Fruit fly (Drosophila melanogaster) whole organism, embryonic: ENCODE results near the gene her.
A peak's percentile ranks its signal among the peaks of the same experiment; 100 is the strongest.

ENCODE experiments used
- Atf6 ChIP-seq: fragments of 200-800 bp; sonication (Bioruptor generic); IDR thresholded peaks from 2 replicates; pipeline ENCODE4 v1.3.6; 2022; ENCODE audit warnings: missing biosample characterization, missing genetic modification characterization
- CG10209 ChIP-seq: fragments of 200-800 bp; sonication (Bioruptor generic); optimal IDR thresholded peaks from 3 replicates; lab custom pipeline; 2017; ENCODE audit warnings: missing biosample characterization, mild to moderate bottlenecking, missing genetic modification characterization, missing genetic modification reagents
- CG10267 ChIP-seq: fragments of 200-800 bp; sonication (Bioruptor generic); optimal IDR thresholded peaks from 2 replicates; lab custom pipeline; 2018; ENCODE audit warnings: missing biosample characterization, mild to moderate bottlenecking, missing genetic modification characterization, moderate library complexity
- CG10959 ChIP-seq: fragments of 200-800 bp; sonication (Bioruptor generic); IDR thresholded peaks from 2 replicates; pipeline ENCODE4 v1.3.6; 2022; ENCODE audit warnings: missing biosample characterization, missing genetic modification characterization
- CG11085 ChIP-seq: fragments of 200-800 bp; sonication (Bioruptor generic); IDR thresholded peaks from 2 replicates; pipeline ENCODE4 v1.3.6; 2022; ENCODE audit warnings: missing biosample characterization, missing genetic modification characterization
- CG11560 ChIP-seq: fragments of 200-800 bp; sonication (Bioruptor generic); IDR thresholded peaks from 3 replicates; pipeline ENCODE4 v1.3.6; 2022; ENCODE audit warnings: missing biosample characterization, missing genetic modification characterization
- CG12942 ChIP-seq: fragments of 200-800 bp; sonication (Bioruptor generic); optimal IDR thresholded peaks from 3 replicates; lab custom pipeline; 2016; ENCODE audit warnings: missing biosample characterization, missing genetic modification characterization
- CG14860 ChIP-seq: fragments of 200-800 bp; sonication (Bioruptor generic); IDR thresholded peaks from 3 replicates; pipeline ENCODE4 v1.3.6; 2022; ENCODE audit warnings: missing biosample characterization, missing genetic modification characterization; ENCODE audit not compliant: partially characterized antibody
- CG15269 ChIP-seq: fragments of 200-800 bp; sonication (Bioruptor generic); optimal IDR thresholded peaks from 2 replicates; lab custom pipeline; 2018; ENCODE audit warnings: missing biosample characterization, mild to moderate bottlenecking, missing genetic modification characterization, moderate library complexity
- CG1603 ChIP-seq: fragments of 200-800 bp; sonication (Bioruptor generic); optimal IDR thresholded peaks from 2 replicates; lab custom pipeline; 2019; ENCODE audit warnings: missing biosample characterization, mild to moderate bottlenecking, missing genetic modification characterization, moderate library complexity
- CG16779 ChIP-seq: fragments of 200-800 bp; sonication (Bioruptor generic); IDR thresholded peaks from 2 replicates; pipeline ENCODE4 v1.3.6; 2022; ENCODE audit warnings: missing biosample characterization, missing genetic modification characterization
- CG16815 ChIP-seq: fragments of 200-800 bp; sonication (Bioruptor generic); optimal IDR thresholded peaks from 3 replicates; lab custom pipeline; 2017; ENCODE audit warnings: missing biosample characterization, mild to moderate bottlenecking, missing genetic modification characterization
- CG17361 ChIP-seq: fragments of 200-800 bp; sonication (Bioruptor generic); IDR thresholded peaks from 3 replicates; pipeline ENCODE4 v1.3.6; 2022; ENCODE audit warnings: missing biosample characterization, missing genetic modification characterization
- CG31441 ChIP-seq: fragments of 200-800 bp; sonication (Bioruptor generic); IDR thresholded peaks from 2 replicates; pipeline ENCODE4 v1.3.6; 2022; ENCODE audit warnings: missing biosample characterization, missing genetic modification characterization
- CG32532 ChIP-seq: fragments of 200-800 bp; sonication (Bioruptor generic); IDR thresholded peaks from 2 replicates; pipeline ENCODE4 v1.3.6; 2022; ENCODE audit warnings: missing biosample characterization, missing genetic modification characterization
- CG32772 ChIP-seq: fragments of 200-800 bp; sonication (Bioruptor generic); IDR thresholded peaks from 2 replicates; pipeline ENCODE4 v1.3.6; 2022; ENCODE audit warnings: missing biosample characterization, missing genetic modification characterization
- CG3995 ChIP-seq: fragments of 200-800 bp; sonication (Bioruptor generic); optimal IDR thresholded peaks from 3 replicates; lab custom pipeline; 2016; ENCODE audit warnings: missing biosample characterization, missing genetic modification characterization
- CG4328 ChIP-seq: fragments of 200-800 bp; sonication (Bioruptor generic); optimal IDR thresholded peaks from 3 replicates; lab custom pipeline; 2017; ENCODE audit warnings: missing biosample characterization, missing genetic modification reagents, missing genetic modification characterization
- CG7372 ChIP-seq: fragments of 200-800 bp; sonication (Bioruptor generic); IDR thresholded peaks from 2 replicates; pipeline ENCODE4 v1.3.6; 2022; ENCODE audit warnings: missing biosample characterization, missing genetic modification characterization
- CG8089 ChIP-seq: fragments of 200-800 bp; sonication (Bioruptor generic); optimal IDR thresholded peaks from 3 replicates; lab custom pipeline; 2016; ENCODE audit warnings: missing biosample characterization, missing genetic modification characterization
- CG8924 ChIP-seq: fragments of 200-800 bp; optimal IDR thresholded peaks from 3 replicates; lab custom pipeline; 2019; ENCODE audit warnings: missing biosample characterization, mild to moderate bottlenecking, missing genetic modification characterization, moderate library complexity
- CG8944 ChIP-seq: fragments of 200-800 bp; sonication (Bioruptor generic); optimal IDR thresholded peaks from 3 replicates; lab custom pipeline; 2016; ENCODE audit warnings: missing biosample characterization, missing genetic modification characterization
- CkIIα-i1 ChIP-seq: fragments of 200-800 bp; sonication (Bioruptor generic); IDR thresholded peaks from 2 replicates; pipeline ENCODE4 v1.3.6; 2022; ENCODE audit warnings: missing biosample characterization, missing genetic modification characterization
- Gug ChIP-seq: fragments of 200-800 bp; sonication (Bioruptor generic); IDR thresholded peaks from 4 replicates; pipeline ENCODE4 v1.3.6; 2022; ENCODE audit warnings: missing biosample characterization, missing genetic modification characterization
- Hr3 ChIP-seq: fragments of 200-800 bp; sonication (Bioruptor generic); optimal IDR thresholded peaks from 3 replicates; lab custom pipeline; 2016; ENCODE audit warnings: missing biosample characterization, missing genetic modification characterization
- Lhr ChIP-seq: fragments of 200-800 bp; sonication (Bioruptor generic); optimal IDR thresholded peaks from 3 replicates; lab custom pipeline; 2017; ENCODE audit warnings: mild to moderate bottlenecking, missing biosample characterization, missing genetic modification reagents, missing genetic modification characterization
- Lpt ChIP-seq: fragments of >200 bp; optimal IDR thresholded peaks from 2 replicates; lab custom pipeline; 2018; ENCODE audit warnings: missing biosample characterization, missing genetic modification characterization
- aop ChIP-seq: fragments of 200-800 bp; sonication (Bioruptor generic); IDR thresholded peaks from 2 replicates; pipeline ENCODE4 v1.3.6; 2022; ENCODE audit warnings: missing biosample characterization, missing genetic modification characterization
- ash1 ChIP-seq: fragments of 200-800 bp; sonication (Bioruptor generic); optimal IDR thresholded peaks from 2 replicates; lab custom pipeline; 2018; ENCODE audit warnings: missing biosample characterization, mild to moderate bottlenecking, missing genetic modification characterization
- cas ChIP-seq: fragments of 200-800 bp; sonication (Bioruptor generic); IDR thresholded peaks from 2 replicates; pipeline ENCODE4 v1.3.6; 2022; ENCODE audit warnings: missing biosample characterization, missing genetic modification characterization
- croc ChIP-seq: fragments of 200-800 bp; sonication (Bioruptor generic); conservative IDR thresholded peaks from 3 replicates; pipeline ENCODE4 v1.3.6; 2022; ENCODE audit warnings: missing biosample characterization, missing genetic modification characterization
- dmrt11E ChIP-seq: fragments of 200-800 bp; sonication (Bioruptor generic); optimal IDR thresholded peaks from 3 replicates; lab custom pipeline; 2018; ENCODE audit warnings: missing biosample characterization, mild to moderate bottlenecking, missing genetic modification characterization, moderate library complexity
- en ChIP-seq: fragments of 200-800 bp; sonication (Bioruptor generic); optimal IDR thresholded peaks from 2 replicates; lab custom pipeline; 2016; ENCODE audit warnings: missing biosample characterization, missing genetic modification characterization
- esg ChIP-seq: fragments of 200-800 bp; sonication (Bioruptor generic); conservative IDR thresholded peaks from 2 replicates; pipeline ENCODE4 v1.3.6; 2022; ENCODE audit warnings: missing biosample characterization, missing genetic modification characterization
- fru ChIP-seq: fragments of >200 bp; optimal IDR thresholded peaks from 2 replicates; lab custom pipeline; 2017
- gfzf ChIP-seq: fragments of 200-800 bp; sonication (Bioruptor generic); optimal IDR thresholded peaks from 2 replicates; lab custom pipeline; 2016; ENCODE audit warnings: missing biosample characterization, mild to moderate bottlenecking, missing genetic modification characterization, moderate library complexity
- her ChIP-seq: fragments of 200-800 bp; sonication (Bioruptor generic); optimal IDR thresholded peaks from 2 replicates; lab custom pipeline; 2016; ENCODE audit warnings: missing biosample characterization, missing genetic modification characterization
- nerfin-1 ChIP-seq: fragments of 200-800 bp; sonication (Bioruptor generic); optimal IDR thresholded peaks from 3 replicates; lab custom pipeline; 2019; ENCODE audit warnings: missing biosample characterization, mild to moderate bottlenecking, missing genetic modification characterization, moderate library complexity
- onecut ChIP-seq: fragments of 200-800 bp; sonication (Bioruptor generic); IDR thresholded peaks from 2 replicates; pipeline ENCODE4 v1.3.6; 2022; ENCODE audit warnings: missing biosample characterization, missing genetic modification characterization
- otp ChIP-seq: fragments of 200-800 bp; sonication (Bioruptor generic); IDR thresholded peaks from 3 replicates; pipeline ENCODE4, ENCODE4 v1.3.6; 2022; ENCODE audit warnings: missing biosample characterization, missing genetic modification characterization
- pfk ChIP-seq: fragments of 200-800 bp; sonication (Bioruptor generic); optimal IDR thresholded peaks from 2 replicates; lab custom pipeline; 2018; ENCODE audit warnings: missing biosample characterization, mild to moderate bottlenecking, missing genetic modification characterization, moderate library complexity
- pum ChIP-seq: fragments of 200-800 bp; sonication (Bioruptor generic); optimal IDR thresholded peaks from 2 replicates; lab custom pipeline; 2016; ENCODE audit warnings: missing biosample characterization, missing genetic modification characterization
- pzg ChIP-seq: fragments of 200-800 bp; sonication (Bioruptor generic); optimal IDR thresholded peaks from 3 replicates; lab custom pipeline; 2018; ENCODE audit warnings: missing biosample characterization, mild to moderate bottlenecking, missing genetic modification characterization, moderate library complexity
- ranshi ChIP-seq: fragments of 200-800 bp; sonication (Bioruptor generic); IDR thresholded peaks from 2 replicates; pipeline ENCODE4 v1.3.6; 2022; ENCODE audit warnings: missing biosample characterization, missing genetic modification characterization
- salm ChIP-seq: fragments of 200-800 bp; sonication (Bioruptor generic); optimal IDR thresholded peaks from 2 replicates; lab custom pipeline; 2018; ENCODE audit warnings: missing biosample characterization, mild to moderate bottlenecking, missing genetic modification characterization
- sens-2 ChIP-seq: fragments of 200-800 bp; sonication (Bioruptor generic); IDR thresholded peaks from 2 replicates; pipeline ENCODE4 v1.3.6; 2022; ENCODE audit warnings: missing biosample characterization, missing genetic modification characterization
- shn ChIP-seq: fragments of 200-800 bp; sonication (Bioruptor generic); optimal IDR thresholded peaks from 3 replicates; lab custom pipeline; 2016; ENCODE audit warnings: missing biosample characterization, missing genetic modification characterization
- sima ChIP-seq: fragments of 200-800 bp; sonication (Bioruptor generic); optimal IDR thresholded peaks from 2 replicates; lab custom pipeline; 2016; ENCODE audit warnings: missing biosample characterization, missing genetic modification characterization
- sna ChIP-seq: fragments of 200-800 bp; sonication (Bioruptor generic); IDR thresholded peaks from 2 replicates; pipeline ENCODE4 v1.3.6; 2022; ENCODE audit warnings: missing biosample characterization, missing genetic modification characterization; ENCODE audit not compliant: partially characterized antibody
- so ChIP-seq: fragments of 200-800 bp; sonication (Bioruptor generic); IDR thresholded peaks from 3 replicates; pipeline ENCODE4 v1.3.6; 2022; ENCODE audit warnings: missing biosample characterization, missing genetic modification characterization
- sug ChIP-seq: fragments of 200-800 bp; optimal IDR thresholded peaks from 2 replicates; lab custom pipeline; 2019; ENCODE audit warnings: missing biosample characterization, mild to moderate bottlenecking, missing genetic modification characterization, moderate library complexity
- vvl ChIP-seq: fragments of 200-800 bp; sonication (Bioruptor generic); IDR thresholded peaks from 2 replicates; pipeline ENCODE4 v1.3.6; 2022; ENCODE audit warnings: missing biosample characterization, missing genetic modification characterization

her gene

dm6 chr2L:16643961-16644360, 33.0 kb upstream of the her start (continued):
- TF ChIP-seq salm (tag; lab: Kevin White, UChicago) (peak; percentile 58), aop (GFP tag; lab: Robert Waterston, UW) (no peak), CG14860 (GFP tag; lab: Robert Waterston, UW) (no peak), sens-2 (GFP tag; lab: Robert Waterston, UW) (no peak), vvl (GFP tag; lab: Robert Waterston, UW) (peak; percentile 65), CG31441 (GFP tag; lab: Robert Waterston, UW) (peak; percentile 66), CG15269 (tag; lab: Kevin White, UChicago) (peak; percentile 77), CG16779 (no peak), Hr3 (GFP tag; lab: Kevin White, UChicago) (peak; percentile 52), CG10209 (GFP tag; lab: Kevin White, UChicago) (peak; percentile 48), shn (peak; percentile 34), CG12942 (GFP tag; lab: Kevin White, UChicago) (peak; percentile 37), CG3995 (GFP tag; lab: Kevin White, UChicago) (peak; percentile 15), CkIIα-i1 (GFP tag; lab: Robert Waterston, UW) (no peak), CG17361 (GFP tag; lab: Robert Waterston, UW) (peak; percentile 64; the same call in 2 of the 3 replicates), CG4328 (GFP tag; lab: Kevin White, UChicago) (no peak), ranshi (GFP tag; lab: Robert Waterston, UW) (peak; percentile 10; the same call in 1 of the 2 replicates), cas (GFP tag; lab: Robert Waterston, UW) (no peak), Lpt (no peak), CG16815 (GFP tag; lab: Kevin White, UChicago) (peak; percentile 41), pum (GFP tag; lab: Kevin White, UChicago) (peak; percentile 40), sima (GFP tag; lab: Kevin White, UChicago) (no peak), CG8089 (peak; percentile 60), CG8944 (peak; percentile 45), her (GFP tag; lab: Kevin White, UChicago) (no peak), pfk (GFP tag; lab: Kevin White, UChicago) (no peak), fru (lab: Kevin White, UChicago) (no peak), CG7372 (no peak), sug (tag; lab: Kevin White, UChicago) (no peak), Gug (no peak; the same call in 3 of the 4 replicates), CG32532 (GFP tag; lab: Robert Waterston, UW) (peak; percentile 68; the same call in 1 of the 2 replicates), CG8924 (tag; lab: Kevin White, UChicago) (peak; percentile 44), otp (peak; percentile 68; the same call in 2 of the 3 replicates), CG11085 (GFP tag; lab: Robert Waterston, UW) (no peak), croc (GFP tag; lab: Robert Waterston, UW) (peak; percentile 34; the same call in 2 of the 3 replicates), en (GFP tag; lab: Kevin White, UChicago) (no peak), so (GFP tag; lab: Robert Waterston, UW) (no peak; the same call in 2 of the 3 replicates), Atf6 (GFP tag; lab: Robert Waterston, UW) (no peak; the same call in 1 of the 2 replicates), esg (GFP tag; lab: Robert Waterston, UW) (peak; percentile 50), nerfin-1 (tag; lab: Kevin White, UChicago) (peak; percentile 41), CG10959 (GFP tag; lab: Robert Waterston, UW) (no peak), dmrt11E (tag; lab: Kevin White, UChicago) (peak; percentile 51), Lhr (GFP tag; lab: Kevin White, UChicago) (no peak), gfzf (GFP tag; lab: Kevin White, UChicago) (no peak), CG11560 (0 out of 3 replicates have a peak, but pooled peaks have one; percentile 29), pzg (GFP tag; lab: Kevin White, UChicago) (no peak), ash1 (GFP tag; lab: Kevin White, UChicago) (no peak), onecut (peak; percentile 35; the same call in 1 of the 2 replicates), sna (GFP tag; lab: Robert Waterston, UW) (no peak), CG1603 (tag; lab: Kevin White, UChicago) (peak; percentile 56), CG32772 (GFP tag; lab: Robert Waterston, UW) (peak; percentile 48; the same call in 1 of the 2 replicates), CG10267 (tag; lab: Kevin White, UChicago) (peak; percentile 56)
